Worm (Caenorhabditis elegans): ENCODE measurements around the gene F46C3.7.

DNA sequence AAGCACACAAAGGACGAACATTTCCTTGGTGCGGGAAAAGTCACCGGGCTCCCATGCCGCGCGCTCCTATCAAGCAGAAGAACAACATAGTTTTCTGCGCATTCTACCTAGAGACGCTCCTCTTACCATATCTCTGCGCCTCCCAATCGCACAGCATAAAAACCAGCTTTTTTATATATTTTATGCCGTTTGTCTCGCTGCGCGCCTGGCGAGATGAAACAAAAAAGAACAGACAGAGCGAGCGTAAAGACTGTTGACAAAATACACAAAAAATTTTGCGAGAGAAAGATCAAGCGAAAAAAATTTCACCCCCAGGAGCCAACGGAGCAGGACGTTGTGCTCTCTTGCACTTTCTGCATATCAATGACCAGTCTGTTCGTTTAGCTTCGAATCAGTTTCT is 37.9 kb downstream of the F46C3.7 start:
- TF ChIP-seq him-1 (tag; optimal IDR thresholded peaks at IDR 0.05) (no peak), W03F9.2 (tag; optimal IDR thresholded peaks at IDR 0.05) (no peak)
